Fruit fly (Drosophila melanogaster) whole organism, adult: ENCODE results near the gene Nf1.

Experiments used
- CG11617 ChIP-seq: fragments of 200-800 bp; sonication (Bioruptor generic); optimal IDR thresholded peaks from 2 replicates; lab custom pipeline; 2017; ENCODE audit warnings: mild to moderate bottlenecking, missing biosample characterization, missing genetic modification reagents, missing genetic modification characterization
- CG5204 ChIP-seq: fragments of 200-800 bp; sonication (Bioruptor generic); optimal IDR thresholded peaks from 2 replicates; lab custom pipeline; 2016; ENCODE audit warnings: missing biosample characterization, missing genetic modification characterization
- CG7101 ChIP-seq: fragments of 200-800 bp; sonication (Bioruptor generic); optimal IDR thresholded peaks from 2 replicates; lab custom pipeline; 2018; ENCODE audit warnings: missing biosample characterization, mild to moderate bottlenecking, missing genetic modification characterization, moderate library complexity
- Hr96 ChIP-seq: fragments of 200-800 bp; sonication (Bioruptor generic); optimal IDR thresholded peaks from 2 replicates; lab custom pipeline; 2016; ENCODE audit warnings: missing biosample characterization, missing genetic modification characterization
- Mnt ChIP-seq: fragments of 200-800 bp; sonication (Bioruptor generic); optimal IDR thresholded peaks from 2 replicates; lab custom pipeline; 2016; ENCODE audit warnings: missing biosample characterization, mild to moderate bottlenecking, missing genetic modification characterization
- cic ChIP-seq: fragments of 200-800 bp; sonication (Bioruptor generic); optimal IDR thresholded peaks from 2 replicates; lab custom pipeline; 2017; ENCODE audit warnings: missing biosample characterization, mild to moderate bottlenecking, missing genetic modification characterization, moderate library complexity
- cnc ChIP-seq, 2 experiments: fragments of >200 bp; optimal IDR thresholded peaks; 2 replicates each; lab custom pipeline; 2017
- kay ChIP-seq: fragments of 200-800 bp; sonication (Bioruptor generic); peaks from one replicate; lab custom pipeline; 2016; ENCODE audit warnings: missing biosample characterization, missing genetic modification characterization, borderline replicate concordance
- tj ChIP-seq: fragments of 200-800 bp; sonication (Bioruptor generic); optimal IDR thresholded peaks from 3 replicates; lab custom pipeline; 2017; ENCODE audit warnings: missing biosample characterization, mild to moderate bottlenecking, missing genetic modification characterization, moderate library complexity
- toe ChIP-seq: fragments of 200-800 bp; sonication (Bioruptor generic); optimal IDR thresholded peaks from 2 replicates; lab custom pipeline; 2016; ENCODE audit warnings: missing biosample characterization, missing genetic modification characterization

- TF ChIP-seq cnc (optimal IDR thresholded peaks at IDR 0.05; lab: Kevin White, UChicago): no peak
- no peak for TF ChIP-seq tj (GFP tag; lab: Kevin White, UChicago)
- no peak for TF ChIP-seq CG11617 (GFP tag; lab: Kevin White, UChicago)
- no peak for TF ChIP-seq CG5204 (GFP tag; lab: Kevin White, UChicago)
- no peak for TF ChIP-seq cic (GFP tag; lab: Kevin White, UChicago)
- TF ChIP-seq Mnt (GFP tag; lab: Kevin White, UChicago): no peak
- TF ChIP-seq toe (GFP tag; lab: Kevin White, UChicago): no peak
- TF ChIP-seq Hr96 (GFP tag; lab: Kevin White, UChicago): no peak
- no peak for TF ChIP-seq CG7101 (tag; lab: Kevin White, UChicago)
- no peak for TF ChIP-seq kay
Observed at dm6 chr3R:25961694-25962093, 21.1 kb upstream of the Nf1 start, which contains the start of gene boss.
